Worm (Caenorhabditis elegans) whole organism, L1 larva: ENCODE data around the gene ZK287.7.

Experiments used
- nhr-77 ChIP-seq: fragments of 150-350 bp; optimal IDR thresholded peaks from 2 replicates; lab custom pipeline; 2014; ENCODE audit warnings: missing biosample characterization, missing genetic modification characterization
- pag-3 ChIP-seq: sonication (generic microtip); optimal IDR thresholded peaks from 2 replicates; lab custom pipeline; 2017; ENCODE audit warnings: missing genetic modification characterization, mild to moderate bottlenecking, missing compliant biosample characterization, antibody characterized with exemption, borderline replicate concordance; ENCODE audit not compliant: insufficient read depth
- pax-3 ChIP-seq: fragments of 200-800 bp; sonication (Bioruptor generic); optimal IDR thresholded peaks from 2 replicates; lab custom pipeline; 2018; ENCODE audit warnings: mild to moderate bottlenecking, missing genetic modification characterization, moderate library complexity, missing compliant biosample characterization

- TF ChIP-seq nhr-77 (tag; lab: Kevin White, UChicago) (no peak), pag-3 (tag; lab: Kevin White, UChicago) (no peak), pax-3 (tag; lab: Kevin White, UChicago) (no peak)
Measured at ce11 chrV:9699216-9699615, 6.4 kb downstream of the ZK287.7 start.
